Worm (Caenorhabditis elegans) whole organism, L1 larva: Measurements from ENCODE around the gene C01G10.6.

Experiments
- C34B4.2 ChIP-seq: sonication (generic microtip); optimal IDR thresholded peaks from 2 replicates; lab custom pipeline; 2017; ENCODE audit warnings: mild to moderate bottlenecking, missing genetic modification characterization, missing compliant biosample characterization
- F16B12.6 ChIP-seq: fragments of 150-350 bp; optimal IDR thresholded peaks from 2 replicates; lab custom pipeline; 2014; ENCODE audit warnings: missing biosample characterization, missing genetic modification characterization
- Y116A8C.19 ChIP-seq: sonication (generic microtip); optimal IDR thresholded peaks from 2 replicates; lab custom pipeline; 2016; ENCODE audit warnings: missing compliant biosample characterization, missing genetic modification characterization, borderline replicate concordance
- ama-1 ChIP-seq: fragments of 150-350 bp; optimal IDR thresholded peaks from 2 replicates; lab custom pipeline; 2014
- ceh-63 ChIP-seq: fragments of 200-800 bp; sonication (Bioruptor generic); optimal IDR thresholded peaks from 2 replicates; lab custom pipeline; 2018; ENCODE audit warnings: mild to moderate bottlenecking, missing genetic modification characterization, missing compliant biosample characterization
- ceh-8 ChIP-seq: fragments of 200-800 bp; sonication (Bioruptor generic); optimal IDR thresholded peaks from 2 replicates; lab custom pipeline; 2018; ENCODE audit warnings: mild to moderate bottlenecking, missing genetic modification characterization, moderate library complexity, missing compliant biosample characterization
- ceh-88 ChIP-seq: fragments of 200-800 bp; sonication (Bioruptor generic); IDR thresholded peaks from 2 replicates; pipeline ENCODE4 v1.3.6; 2022; ENCODE audit warnings: missing genetic modification characterization, missing compliant biosample characterization
- ces-1 ChIP-seq: fragments of 150-350 bp; optimal IDR thresholded peaks from 2 replicates; lab custom pipeline; 2014; ENCODE audit warnings: missing biosample characterization, missing genetic modification reagents, missing genetic modification characterization
- dpl-1 ChIP-seq, 3 experiments: fragments of 150-350 bp in 2 of 3; sonication (generic microtip) in 1 of 3; optimal IDR thresholded peaks; 2 replicates each; lab custom pipeline; 2014 to 2017; ENCODE audit warnings: missing biosample characterization in 3 of 3, missing genetic modification characterization in 3 of 3, missing genetic modification reagents in 3 of 3
- dsc-1 ChIP-seq: sonication (generic microtip); optimal IDR thresholded peaks from 2 replicates; lab custom pipeline; 2016; ENCODE audit warnings: mild to moderate bottlenecking, missing genetic modification characterization, missing compliant biosample characterization
- efl-3 ChIP-seq: fragments of 200-800 bp; sonication (Bioruptor generic); optimal IDR thresholded peaks from 2 replicates; lab custom pipeline; 2018; ENCODE audit warnings: mild to moderate bottlenecking, missing genetic modification characterization, missing compliant biosample characterization
- egl-27 ChIP-seq, 2 experiments: fragments of 150-350 bp in 1 of 2; sonication (generic microtip); optimal IDR thresholded peaks; 3 replicates each; lab custom pipeline; 2017 to 2018; ENCODE audit warnings: missing biosample characterization in 2 of 2, missing genetic modification characterization in 2 of 2, missing genetic modification reagents in 2 of 2
- elt-2 ChIP-seq: sonication (generic microtip); optimal IDR thresholded peaks from 2 replicates; lab custom pipeline; 2016; ENCODE audit warnings: missing genetic modification characterization, mild to moderate bottlenecking, inconsistent platforms, missing compliant biosample characterization, missing genetic modification reagents
- elt-3 ChIP-seq, 6 experiments: fragments of 150-350 bp in 1 of 6; sonication (generic microtip); optimal IDR thresholded peaks; 2 replicates each; lab custom pipeline; 2017 to 2018; ENCODE audit warnings: missing biosample characterization in 6 of 6, missing genetic modification characterization in 6 of 6, inconsistent platforms in 1 of 6
- fkh-4 ChIP-seq: sonication (generic microtip); optimal IDR thresholded peaks from 2 replicates; lab custom pipeline; 2016; ENCODE audit warnings: missing compliant biosample characterization, missing genetic modification characterization, borderline replicate concordance
- fkh-8 ChIP-seq: sonication (generic microtip); optimal IDR thresholded peaks from 2 replicates; lab custom pipeline; 2016; ENCODE audit warnings: mild to moderate bottlenecking, missing genetic modification characterization, missing compliant biosample characterization
- fos-1 ChIP-seq: fragments of 150-350 bp; optimal IDR thresholded peaks from 2 replicates; lab custom pipeline; 2014; ENCODE audit warnings: missing biosample characterization, missing genetic modification characterization
- grh-1 ChIP-seq: fragments of 200-800 bp; sonication (Bioruptor generic); IDR thresholded peaks from 2 replicates; pipeline ENCODE4 v1.3.6; 2022; ENCODE audit warnings: missing genetic modification reagents, missing genetic modification characterization, missing compliant biosample characterization
- hlh-17 ChIP-seq: fragments of 200-800 bp; sonication (Bioruptor generic); optimal IDR thresholded peaks from 2 replicates; lab custom pipeline; 2018; ENCODE audit warnings: missing genetic modification characterization, mild to moderate bottlenecking, missing compliant biosample characterization, moderate library complexity, borderline replicate concordance
- hlh-4 ChIP-seq: sonication (generic microtip); optimal IDR thresholded peaks from 2 replicates; lab custom pipeline; 2016; ENCODE audit warnings: mild to moderate bottlenecking, missing genetic modification characterization, missing compliant biosample characterization
- hpl-2 ChIP-seq: fragments of 150-350 bp; optimal IDR thresholded peaks from 2 replicates; lab custom pipeline; 2014; ENCODE audit warnings: missing biosample characterization, missing genetic modification reagents, missing genetic modification characterization
- irx-1 ChIP-seq: sonication (generic microtip); optimal IDR thresholded peaks from 2 replicates; lab custom pipeline; 2016; ENCODE audit warnings: missing genetic modification characterization, missing compliant biosample characterization
- lin-14 ChIP-seq: fragments of 200-800 bp; sonication (Bioruptor generic); optimal IDR thresholded peaks from 2 replicates; lab custom pipeline; 2018; ENCODE audit warnings: mild to moderate bottlenecking, missing genetic modification characterization, moderate library complexity, missing compliant biosample characterization
- lin-35 ChIP-seq, 2 experiments: fragments of 150-350 bp; optimal IDR thresholded peaks; 2 replicates each; lab custom pipeline; 2014; ENCODE audit warnings: missing biosample characterization in 2 of 2, missing genetic modification characterization in 2 of 2, missing genetic modification reagents in 2 of 2
- lin-39 ChIP-seq: fragments of 150-350 bp; optimal IDR thresholded peaks from 2 replicates; lab custom pipeline; 2014; ENCODE audit warnings: missing biosample characterization, missing genetic modification reagents, missing genetic modification characterization
- lir-3 ChIP-seq: sonication (generic microtip); optimal IDR thresholded peaks from 2 replicates; lab custom pipeline; 2016; ENCODE audit warnings: mild to moderate bottlenecking, missing genetic modification characterization, moderate library complexity, missing compliant biosample characterization; ENCODE audit not compliant: poor library complexity
- mdl-1 ChIP-seq, 2 experiments: fragments of 150-350 bp; optimal IDR thresholded peaks; 2 replicates each; lab custom pipeline; 2014 to 2017; ENCODE audit warnings: missing biosample characterization in 2 of 2, missing genetic modification characterization in 2 of 2, inconsistent platforms in 1 of 2
- mef-2 ChIP-seq: fragments of 150-350 bp; optimal IDR thresholded peaks from 2 replicates; lab custom pipeline; 2014; ENCODE audit warnings: missing biosample characterization, missing genetic modification characterization
- nhr-11 ChIP-seq: fragments of 150-350 bp; optimal IDR thresholded peaks from 2 replicates; lab custom pipeline; 2014; ENCODE audit warnings: missing biosample characterization, missing genetic modification characterization
- nhr-12 ChIP-seq: sonication (generic microtip); optimal IDR thresholded peaks from 2 replicates; lab custom pipeline; 2017; ENCODE audit warnings: missing biosample characterization, missing genetic modification characterization
- nhr-28 ChIP-seq: fragments of 150-350 bp; optimal IDR thresholded peaks from 2 replicates; lab custom pipeline; 2014; ENCODE audit warnings: missing biosample characterization, missing genetic modification characterization
- nhr-47 ChIP-seq: sonication (generic microtip); optimal IDR thresholded peaks from 2 replicates; lab custom pipeline; 2016; ENCODE audit warnings: mild to moderate bottlenecking, missing genetic modification characterization, moderate library complexity, missing compliant biosample characterization
- nhr-71 ChIP-seq: sonication (generic microtip); optimal IDR thresholded peaks from 2 replicates; lab custom pipeline; 2016; ENCODE audit warnings: mild to moderate bottlenecking, missing genetic modification characterization, moderate library complexity, missing compliant biosample characterization
- nhr-77 ChIP-seq: fragments of 150-350 bp; optimal IDR thresholded peaks from 2 replicates; lab custom pipeline; 2014; ENCODE audit warnings: missing biosample characterization, missing genetic modification characterization
- nhr-85 ChIP-seq: sonication (generic microtip); peaks from one replicate; lab custom pipeline; 2016; ENCODE audit warnings: missing genetic modification characterization, inconsistent platforms, missing compliant biosample characterization
- nhr-90 ChIP-seq: sonication (generic microtip); optimal IDR thresholded peaks from 2 replicates; lab custom pipeline; 2016; ENCODE audit warnings: mild to moderate bottlenecking, missing genetic modification characterization, missing compliant biosample characterization; ENCODE audit not compliant: poor library complexity
- pag-3 ChIP-seq: sonication (generic microtip); optimal IDR thresholded peaks from 2 replicates; lab custom pipeline; 2017; ENCODE audit warnings: missing genetic modification characterization, mild to moderate bottlenecking, missing compliant biosample characterization, antibody characterized with exemption, borderline replicate concordance; ENCODE audit not compliant: insufficient read depth
- pqm-1 ChIP-seq: sonication (generic microtip); optimal IDR thresholded peaks from 3 replicates; lab custom pipeline; 2017; ENCODE audit warnings: missing biosample characterization, missing genetic modification characterization
- rnt-1 ChIP-seq: sonication (generic microtip); optimal IDR thresholded peaks from 2 replicates; lab custom pipeline; 2016; ENCODE audit warnings: mild to moderate bottlenecking, missing genetic modification characterization, moderate library complexity, missing compliant biosample characterization
- sox-4 ChIP-seq: sonication (generic microtip); optimal IDR thresholded peaks from 2 replicates; lab custom pipeline; 2016; ENCODE audit warnings: missing genetic modification characterization, missing compliant biosample characterization
- sup-37 ChIP-seq: fragments of 200-800 bp; sonication (Bioruptor generic); optimal IDR thresholded peaks from 2 replicates; lab custom pipeline; 2018; ENCODE audit warnings: mild to moderate bottlenecking, missing genetic modification characterization, missing compliant biosample characterization
- swsn-7 ChIP-seq: sonication (generic microtip); optimal IDR thresholded peaks from 2 replicates; lab custom pipeline; 2016; ENCODE audit warnings: missing genetic modification characterization, missing compliant biosample characterization
- tbx-2 ChIP-seq: sonication (generic microtip); optimal IDR thresholded peaks from 2 replicates; lab custom pipeline; 2016; ENCODE audit warnings: missing genetic modification characterization, missing compliant biosample characterization
- unc-30 ChIP-seq: sonication (generic microtip); optimal IDR thresholded peaks from 2 replicates; lab custom pipeline; 2017; ENCODE audit warnings: missing biosample characterization, missing genetic modification characterization
- unc-86 ChIP-seq: sonication (generic microtip); optimal IDR thresholded peaks from 2 replicates; lab custom pipeline; 2016; ENCODE audit warnings: missing genetic modification characterization, missing compliant biosample characterization
- unc-98 ChIP-seq: fragments of 200-800 bp; sonication (Bioruptor generic); IDR thresholded peaks from 2 replicates; pipeline ENCODE4 v1.3.6; 2022; ENCODE audit warnings: missing genetic modification characterization, missing compliant biosample characterization
- vab-15 ChIP-seq: sonication (generic microtip); optimal IDR thresholded peaks from 2 replicates; lab custom pipeline; 2017; ENCODE audit warnings: missing genotype, mild to moderate bottlenecking, missing genetic modification characterization, missing compliant biosample characterization
- xbp-1 ChIP-seq: sonication (generic microtip); optimal IDR thresholded peaks from 2 replicates; lab custom pipeline; 2016; ENCODE audit warnings: missing genetic modification characterization, missing compliant biosample characterization
- zag-1 ChIP-seq: fragments of 150-350 bp; optimal IDR thresholded peaks from 2 replicates; lab custom pipeline; 2014; ENCODE audit warnings: missing biosample characterization, missing genetic modification characterization
- ztf-4 ChIP-seq: fragments of 150-350 bp; optimal IDR thresholded peaks from 2 replicates; lab custom pipeline; 2014; ENCODE audit warnings: missing biosample characterization, missing genetic modification characterization

C01G10.6 gene

DNA sequence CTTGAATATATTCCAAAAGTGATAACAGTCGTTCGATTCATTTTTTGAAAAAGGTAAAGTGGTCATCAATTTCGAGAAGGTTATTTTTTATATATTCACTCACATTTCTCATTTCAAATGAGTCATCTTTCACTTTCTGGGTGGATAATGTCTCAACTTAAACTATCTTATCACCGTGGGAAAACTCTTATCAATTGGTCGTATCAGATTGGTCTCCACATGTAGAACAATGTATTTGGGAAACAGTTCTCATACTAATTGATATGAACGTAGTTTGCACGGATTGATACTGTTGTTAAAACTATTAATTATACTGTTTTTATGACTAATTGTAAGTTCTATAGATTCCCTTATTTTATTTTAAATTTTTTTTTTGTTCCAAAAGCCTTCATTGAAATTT, 46.4 kb downstream of the C01G10.6 start:
- TF ChIP-seq elt-2 (peak; percentile 45), elt-3 (tag; optimal IDR thresholded peaks at IDR 0.05; lab: Kevin White, UChicago) (peak in 1 of 6 experiments; percentile 14), nhr-47 (tag; lab: Kevin White, UChicago) (no peak), nhr-71 (tag; lab: Kevin White, UChicago) (no peak)

DNA sequence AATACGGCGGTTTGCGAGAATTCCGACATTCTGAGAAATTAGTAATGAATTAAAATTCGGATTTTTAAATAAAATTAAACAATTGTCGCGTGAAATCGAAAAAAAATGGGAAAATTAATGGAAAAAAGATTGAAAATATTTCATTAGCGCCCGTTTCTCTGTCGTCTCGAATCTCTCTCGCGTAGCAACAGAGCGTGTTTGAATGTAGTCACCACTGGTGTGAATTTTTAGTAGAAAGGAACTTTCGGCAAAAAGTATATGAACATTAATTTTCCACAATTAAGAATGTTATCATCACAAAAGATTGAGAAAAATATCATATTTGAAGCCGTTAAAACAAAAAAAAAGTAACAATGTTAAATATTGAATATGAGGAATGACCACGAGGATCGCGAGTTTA, 49.3 kb downstream of the C01G10.6 start, which contains the start of gene aipl-1:
aipl-1 (minus strand) TSS at position 30 of the 400 bp plus-strand sequence.
- no peak for TF ChIP-seq sup-37 (GFP tag; lab: Kevin White, UChicago)
- TF ChIP-seq hlh-17: no peak
- peak; percentile 14; the same call in 1 of the 2 replicates for TF ChIP-seq ceh-88 (GFP tag; lab: Robert Waterston, UW)
- TF ChIP-seq nhr-90: peak; percentile 56
- TF ChIP-seq lin-14 (GFP tag; lab: Kevin White, UChicago): peak; percentile 86
- peak; percentile 88 to 95 for TF ChIP-seq lin-35 (GFP tag; optimal IDR thresholded peaks at IDR 0.05; lab: Kevin White, UChicago)
- peak; percentile 26 for TF ChIP-seq ama-1 (lab: Kevin White, UChicago)
- TF ChIP-seq unc-86 (tag; lab: Kevin White, UChicago): peak; percentile 49
- 0 out of 2 replicates have a peak, but pooled peaks have one; percentile 11 for TF ChIP-seq grh-1 (GFP tag; lab: Robert Waterston, UW)
- TF ChIP-seq swsn-7 (tag; lab: Kevin White, UChicago): peak; percentile 63
- peak; percentile 24 for TF ChIP-seq nhr-11 (tag; lab: Kevin White, UChicago)
- TF ChIP-seq irx-1: peak; percentile 13
- no peak for TF ChIP-seq sox-4
- no peak for TF ChIP-seq ceh-8
- no peak for TF ChIP-seq hpl-2
- TF ChIP-seq unc-30 (tag; lab: Kevin White, UChicago): no peak
- peak; percentile 85 to 90 (median 87) for TF ChIP-seq dpl-1 (GFP tag; optimal IDR thresholded peaks at IDR 0.05; lab: Kevin White, UChicago)
- peak; percentile 36 for TF ChIP-seq dsc-1 (tag; lab: Kevin White, UChicago)
- TF ChIP-seq F16B12.6 (tag; lab: Kevin White, UChicago): peak; percentile 61
- peak; percentile 70 for TF ChIP-seq tbx-2 (tag; lab: Kevin White, UChicago)
- TF ChIP-seq lir-3 (tag; lab: Kevin White, UChicago): peak; percentile 83
- peak in 1 of 2 experiments; percentile 59 for TF ChIP-seq mdl-1 (tag; optimal IDR thresholded peaks at IDR 0.05; lab: Kevin White, UChicago)
- no peak for TF ChIP-seq ces-1 (GFP tag; lab: Kevin White, UChicago)
- TF ChIP-seq egl-27 (tag; optimal IDR thresholded peaks at IDR 0.05; lab: Kevin White, UChicago): no peak
- peak; percentile 75 for TF ChIP-seq fos-1 (tag; lab: Kevin White, UChicago)
- no peak for TF ChIP-seq fkh-4
- no peak for TF ChIP-seq Y116A8C.19 (tag; lab: Kevin White, UChicago)
- no peak for TF ChIP-seq pqm-1 (tag; lab: Kevin White, UChicago)
- TF ChIP-seq elt-3 (tag; optimal IDR thresholded peaks at IDR 0.05; lab: Kevin White, UChicago): peak in 2 of 6 experiments; percentile 9 to 83
- no peak for TF ChIP-seq efl-3
- peak; percentile 47 for TF ChIP-seq nhr-85 (tag; lab: Kevin White, UChicago)
- peak; percentile 78 for TF ChIP-seq vab-15 (tag; lab: Kevin White, UChicago)
- no peak for TF ChIP-seq lin-39 (tag; lab: Kevin White, UChicago)
- peak; percentile 43 for TF ChIP-seq mef-2 (tag; lab: Kevin White, UChicago)
- TF ChIP-seq nhr-77: peak; percentile 76
- no peak for TF ChIP-seq hlh-4 (tag; lab: Kevin White, UChicago)
- TF ChIP-seq nhr-28 (tag; lab: Kevin White, UChicago): no peak
- TF ChIP-seq ceh-63 (GFP tag; lab: Kevin White, UChicago): no peak
- TF ChIP-seq zag-1 (tag; lab: Kevin White, UChicago): no peak
- TF ChIP-seq C34B4.2 (tag; lab: Kevin White, UChicago): no peak
- no peak for TF ChIP-seq ztf-4 (tag; lab: Kevin White, UChicago)
- TF ChIP-seq nhr-47 (tag; lab: Kevin White, UChicago): peak; percentile 79
- peak; percentile 93 for TF ChIP-seq rnt-1 (tag; lab: Kevin White, UChicago)
- TF ChIP-seq nhr-12: no peak
- peak; percentile 87 for TF ChIP-seq fkh-8 (tag; lab: Kevin White, UChicago)
- TF ChIP-seq xbp-1 (tag; lab: Kevin White, UChicago): peak; percentile 69
- TF ChIP-seq pag-3: no peak
- no peak for TF ChIP-seq unc-98 (GFP tag; lab: Robert Waterston, UW)
